Worm (Caenorhabditis elegans): Measurements from ENCODE around the gene grl-1.

- TF ChIP-seq unc-62 (GFP tag; optimal IDR thresholded peaks at IDR 0.05) (no peak), nhr-129 (tag; optimal IDR thresholded peaks at IDR 0.05) (no peak), ama-1 (optimal IDR thresholded peaks at IDR 0.05) (no peak), snpc-4 (tag; optimal IDR thresholded peaks at IDR 0.05) (no peak), ztf-4 (tag; optimal IDR thresholded peaks at IDR 0.05) (no peak), unc-55 (GFP tag; optimal IDR thresholded peaks at IDR 0.05) (no peak), ZK546.5 (tag; optimal IDR thresholded peaks at IDR 0.05) (no peak), nhr-10 (tag; optimal IDR thresholded peaks at IDR 0.05) (no peak), fos-1 (tag; optimal IDR thresholded peaks at IDR 0.05) (peak; percentile 96), elt-1 (tag; optimal IDR thresholded peaks at IDR 0.05) (no peak), nhr-237 (tag; optimal IDR thresholded peaks at IDR 0.05) (no peak), lin-39 (tag; optimal IDR thresholded peaks at IDR 0.05) (no peak), nhr-77 (tag; optimal IDR thresholded peaks at IDR 0.05) (no peak)
These were observed 26.2 kb upstream of the grl-1 start for ce11 chrV:5559882-5560281.
